Fruit fly (Drosophila melanogaster): Measurements from ENCODE around the gene Ist1.

Gene Ist1

DNA sequence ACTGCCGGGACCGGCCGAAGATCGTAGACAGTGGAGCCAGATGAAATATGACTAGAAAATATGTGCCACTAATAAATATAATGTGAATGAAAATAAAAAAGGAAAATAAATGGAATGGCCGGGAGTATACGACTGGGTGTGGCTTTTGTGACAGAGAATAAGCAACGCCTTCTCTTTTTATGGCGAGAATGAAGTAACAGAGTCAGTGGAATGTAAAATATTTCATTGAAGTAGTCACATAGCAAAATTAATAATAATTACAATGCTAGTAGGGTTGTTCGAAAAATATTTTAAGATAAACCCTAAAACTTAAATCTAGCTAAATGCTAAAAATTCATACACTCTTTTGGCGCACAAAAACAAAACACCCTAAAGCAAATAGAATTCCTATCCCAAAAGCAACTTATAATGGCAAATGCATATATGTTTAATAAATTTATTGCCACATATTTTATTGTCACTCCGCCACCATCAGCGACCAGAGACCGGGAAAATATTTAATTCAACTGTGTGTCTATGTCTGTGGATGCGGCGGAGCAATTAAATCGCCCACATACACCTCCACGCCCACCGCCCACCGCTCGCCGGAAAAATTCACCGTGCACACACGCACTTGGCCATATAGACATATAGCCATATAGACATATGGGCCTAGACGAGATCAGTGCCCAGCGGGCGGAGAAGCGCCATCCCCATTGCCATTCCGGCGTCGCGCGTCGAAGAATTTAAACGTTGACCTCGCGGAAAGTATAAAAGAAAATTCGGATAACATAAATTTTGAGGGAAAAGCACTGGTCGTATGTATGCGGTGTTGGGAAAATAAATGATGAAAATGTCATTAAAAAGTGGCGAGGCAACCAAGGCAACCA, 49.3 kb downstream of the Ist1 start:
- no peak for TF ChIP-seq Crg-1 (GFP tag; optimal IDR thresholded peaks at IDR 0.05)
- no peak for TF ChIP-seq CG14711 (tag; optimal IDR thresholded peaks at IDR 0.05)
- no peak for TF ChIP-seq CG1620 (GFP tag; optimal IDR thresholded peaks at IDR 0.05)
- no peak for TF ChIP-seq CG33017 (tag; optimal IDR thresholded peaks at IDR 0.05)
- TF ChIP-seq pad (GFP tag; optimal IDR thresholded peaks at IDR 0.05) = no peak
- no peak for TF ChIP-seq cic (GFP tag; optimal IDR thresholded peaks at IDR 0.05)
- TF ChIP-seq tj (GFP tag; optimal IDR thresholded peaks at IDR 0.05) = no peak
- TF ChIP-seq Mnt (GFP tag; optimal IDR thresholded peaks at IDR 0.05) = no peak
- no peak for TF ChIP-seq CG12768 (GFP tag; optimal IDR thresholded peaks at IDR 0.05)
- TF ChIP-seq Clk (GFP tag; optimal IDR thresholded peaks at IDR 0.05) = no peak
- no peak for TF ChIP-seq CG5204 (GFP tag; optimal IDR thresholded peaks at IDR 0.05)
- TF ChIP-seq kay (GFP tag; ENCODE audit: borderline replicate concordance) = no peak
- no peak for TF ChIP-seq bab1 (GFP tag; optimal IDR thresholded peaks at IDR 0.05)
- no peak for TF ChIP-seq CG7045 (GFP tag; optimal IDR thresholded peaks at IDR 0.05)
- TF ChIP-seq CG7101 (tag; optimal IDR thresholded peaks at IDR 0.05) = no peak
- TF ChIP-seq cnc (optimal IDR thresholded peaks at IDR 0.05) = no peak

dm6 chr3L:6705865-6706264, 50.4 kb downstream of the Ist1 start:
- no peak for TF ChIP-seq Hr96 (GFP tag; optimal IDR thresholded peaks at IDR 0.05)
- TF ChIP-seq CG5204 (GFP tag; optimal IDR thresholded peaks at IDR 0.05) = no peak
- TF ChIP-seq CG14711 (tag; optimal IDR thresholded peaks at IDR 0.05) = no peak
- no peak for TF ChIP-seq bab1 (GFP tag; optimal IDR thresholded peaks at IDR 0.05)
- no peak for TF ChIP-seq CG12768 (GFP tag; optimal IDR thresholded peaks at IDR 0.05)
- TF ChIP-seq CG1620 (GFP tag; optimal IDR thresholded peaks at IDR 0.05) = no peak
- TF ChIP-seq toe (GFP tag; optimal IDR thresholded peaks at IDR 0.05) = no peak
- TF ChIP-seq Clk (GFP tag; optimal IDR thresholded peaks at IDR 0.05) = no peak
- TF ChIP-seq CG11617 (GFP tag; optimal IDR thresholded peaks at IDR 0.05) = no peak
- TF ChIP-seq CG7045 (GFP tag; optimal IDR thresholded peaks at IDR 0.05) = no peak
- TF ChIP-seq CG7101 (tag; optimal IDR thresholded peaks at IDR 0.05) = no peak
- TF ChIP-seq CG33017 (tag; optimal IDR thresholded peaks at IDR 0.05) = no peak
- no peak for TF ChIP-seq ovo (GFP tag; optimal IDR thresholded peaks at IDR 0.05)

- no peak for TF ChIP-seq cnc (optimal IDR thresholded peaks at IDR 0.05)
- TF ChIP-seq bab1 (GFP tag; optimal IDR thresholded peaks at IDR 0.05) = no peak
- no peak for TF ChIP-seq CG7101 (tag; optimal IDR thresholded peaks at IDR 0.05)
- TF ChIP-seq toe (GFP tag; optimal IDR thresholded peaks at IDR 0.05) = no peak
- no peak for TF ChIP-seq Mnt (GFP tag; optimal IDR thresholded peaks at IDR 0.05)
- no peak for TF ChIP-seq kay (GFP tag; ENCODE audit: borderline replicate concordance)
- no peak for TF ChIP-seq CG14711 (tag; optimal IDR thresholded peaks at IDR 0.05)
Observed at dm6 chr3L:6704468-6705056, 51.7 kb downstream of the Ist1 start, which contains the start of gene CG8519. Gene CG8519, plus strand, starts transcription at chr3L:6704860.

Measured in whole organism, adult.